Worm (Caenorhabditis elegans) whole organism, mixed stage, embryonic: ENCODE results near the gene pyk-2.

Source experiments
- bed-3 ChIP-seq: fragments of 200-800 bp; sonication (Bioruptor generic); optimal IDR thresholded peaks from 3 replicates; lab custom pipeline; 2018; ENCODE audit warnings: mild to moderate bottlenecking, missing genetic modification characterization, moderate library complexity, missing compliant biosample characterization
- blmp-1 ChIP-seq: fragments of 150-350 bp; optimal IDR thresholded peaks from 2 replicates; lab custom pipeline; 2014; ENCODE audit warnings: missing biosample characterization, missing genetic modification characterization
- ceh-39 ChIP-seq: fragments of 150-350 bp; optimal IDR thresholded peaks from 2 replicates; lab custom pipeline; 2014; ENCODE audit warnings: missing biosample characterization, missing genetic modification characterization
- ceh-43 ChIP-seq: fragments of 200-800 bp; sonication (Bioruptor generic); optimal IDR thresholded peaks from 2 replicates; lab custom pipeline; 2018; ENCODE audit warnings: mild to moderate bottlenecking, missing genetic modification characterization, moderate library complexity, missing compliant biosample characterization
- cnd-1 ChIP-seq: fragments of 200-800 bp; sonication (Bioruptor generic); optimal IDR thresholded peaks from 2 replicates; lab custom pipeline; 2018; ENCODE audit warnings: mild to moderate bottlenecking, missing genetic modification characterization, missing compliant biosample characterization
- drap-1 ChIP-seq: fragments of 200-800 bp; sonication (Bioruptor generic); optimal IDR thresholded peaks from 3 replicates; lab custom pipeline; 2018; ENCODE audit warnings: mild to moderate bottlenecking, missing genetic modification characterization, missing compliant biosample characterization
- elt-1 ChIP-seq: sonication (generic microtip); optimal IDR thresholded peaks from 2 replicates; lab custom pipeline; 2017; ENCODE audit warnings: missing genetic modification characterization, mild to moderate bottlenecking, missing compliant biosample characterization, antibody characterized with exemption, moderate library complexity, borderline replicate concordance; ENCODE audit not compliant: insufficient read depth
- elt-3 ChIP-seq: fragments of 150-350 bp; optimal IDR thresholded peaks from 2 replicates; lab custom pipeline; 2014; ENCODE audit warnings: missing biosample characterization, missing genetic modification characterization
- ham-2 ChIP-seq: fragments of 200-800 bp; sonication (Bioruptor generic); optimal IDR thresholded peaks from 2 replicates; lab custom pipeline; 2018; ENCODE audit warnings: mild to moderate bottlenecking, missing genetic modification characterization, missing compliant biosample characterization
- hlh-1 ChIP-seq: fragments of 150-350 bp; optimal IDR thresholded peaks from 2 replicates; lab custom pipeline; 2014; ENCODE audit warnings: missing biosample characterization, missing genetic modification reagents, missing genetic modification characterization
- lin-13 ChIP-seq: fragments of 150-350 bp; optimal IDR thresholded peaks from 2 replicates; lab custom pipeline; 2014; ENCODE audit warnings: missing biosample characterization, missing genetic modification characterization
- lin-32 ChIP-seq: fragments of 200-800 bp; sonication (Bioruptor generic); optimal IDR thresholded peaks from 2 replicates; lab custom pipeline; 2018; ENCODE audit warnings: mild to moderate bottlenecking, missing genetic modification characterization, missing compliant biosample characterization
- lsy-2 ChIP-seq: fragments of 150-350 bp; optimal IDR thresholded peaks from 2 replicates; lab custom pipeline; 2014; ENCODE audit warnings: missing biosample characterization, missing genetic modification characterization
- mab-5 ChIP-seq: fragments of 150-350 bp; optimal IDR thresholded peaks from 2 replicates; lab custom pipeline; 2014; ENCODE audit warnings: missing biosample characterization, missing genetic modification characterization
- mep-1 ChIP-seq: fragments of 150-350 bp; optimal IDR thresholded peaks from 2 replicates; lab custom pipeline; 2017; ENCODE audit warnings: missing biosample characterization, missing genetic modification reagents, missing genetic modification characterization, inconsistent platforms
- mls-2 ChIP-seq: sonication (generic microtip); optimal IDR thresholded peaks from 2 replicates; lab custom pipeline; 2016; ENCODE audit warnings: mild to moderate bottlenecking, missing genetic modification characterization, moderate library complexity, missing compliant biosample characterization
- nhr-237 ChIP-seq: fragments of 150-350 bp; optimal IDR thresholded peaks from 2 replicates; lab custom pipeline; 2014; ENCODE audit warnings: missing biosample characterization, missing genetic modification characterization
- nhr-28 ChIP-seq: fragments of 150-350 bp; optimal IDR thresholded peaks from 2 replicates; lab custom pipeline; 2014; ENCODE audit warnings: missing biosample characterization, missing genetic modification characterization
- nhr-76 ChIP-seq: sonication (generic microtip); optimal IDR thresholded peaks from 2 replicates; lab custom pipeline; 2017; ENCODE audit warnings: missing biosample characterization, missing genetic modification characterization
- pha-4 ChIP-seq: fragments of 150-350 bp; optimal IDR thresholded peaks from 2 replicates; lab custom pipeline; 2018; ENCODE audit warnings: missing biosample characterization, missing genetic modification reagents, missing genetic modification characterization
- sem-2 ChIP-seq: fragments of 200-800 bp; sonication (Bioruptor generic); optimal IDR thresholded peaks from 2 replicates; lab custom pipeline; 2018; ENCODE audit warnings: mild to moderate bottlenecking, missing genetic modification characterization, missing compliant biosample characterization
- snpc-4 ChIP-seq: fragments of 150-350 bp; optimal IDR thresholded peaks from 2 replicates; lab custom pipeline; 2014; ENCODE audit warnings: missing biosample characterization, missing genetic modification characterization
- sptf-1 ChIP-seq: sonication (generic microtip); optimal IDR thresholded peaks from 2 replicates; lab custom pipeline; 2017; ENCODE audit warnings: mild to moderate bottlenecking, missing genetic modification characterization, moderate library complexity, missing compliant biosample characterization
- tbx-8 ChIP-seq: fragments of 200-800 bp; sonication (Bioruptor generic); optimal IDR thresholded peaks from 2 replicates; lab custom pipeline; 2018; ENCODE audit warnings: mild to moderate bottlenecking, missing genetic modification characterization, moderate library complexity, missing compliant biosample characterization
- unc-120 ChIP-seq: sonication (generic microtip); optimal IDR thresholded peaks from 2 replicates; lab custom pipeline; 2017; ENCODE audit warnings: missing genetic modification characterization, missing compliant biosample characterization; ENCODE audit not compliant: poor library complexity, severe bottlenecking
- unc-39 ChIP-seq: fragments of 150-350 bp; optimal IDR thresholded peaks from 2 replicates; lab custom pipeline; 2014; ENCODE audit warnings: missing biosample characterization, missing genetic modification characterization
- unc-62 ChIP-seq: fragments of 150-350 bp; optimal IDR thresholded peaks from 2 replicates; lab custom pipeline; 2014; ENCODE audit warnings: missing biosample characterization, missing genetic modification reagents, missing genetic modification characterization
- zip-8 ChIP-seq: fragments of 150-350 bp; optimal IDR thresholded peaks from 2 replicates; lab custom pipeline; 2014; ENCODE audit warnings: missing biosample characterization, missing genetic modification characterization
- ztf-11 ChIP-seq: fragments of 150-350 bp; optimal IDR thresholded peaks from 2 replicates; lab custom pipeline; 2014; ENCODE audit warnings: missing biosample characterization, missing genetic modification characterization

The pyk-2 gene

ce11 chrIV:10891993-10892392 lies 17.7 kb upstream of the pyk-2 start, which contains the start of gene srlf-12:
Gene srlf-12 (minus strand): TSS chrIV:10892093.
- no peak for TF ChIP-seq hlh-1
- TF ChIP-seq lsy-2 (tag; lab: Kevin White, UChicago) = no peak
- no peak for TF ChIP-seq nhr-28 (tag; lab: Kevin White, UChicago)
- no peak for TF ChIP-seq nhr-76 (tag; lab: Kevin White, UChicago)
- no peak for TF ChIP-seq mep-1 (tag; lab: Kevin White, UChicago)
- no peak for TF ChIP-seq ceh-39 (tag; lab: Kevin White, UChicago)
- no peak for TF ChIP-seq unc-39
- TF ChIP-seq elt-3 (tag; lab: Kevin White, UChicago) = no peak
- TF ChIP-seq mls-2 (tag; lab: Kevin White, UChicago) = no peak
- no peak for TF ChIP-seq zip-8 (tag; lab: Kevin White, UChicago)
- TF ChIP-seq ham-2 = no peak
- no peak for TF ChIP-seq blmp-1
- TF ChIP-seq cnd-1 = no peak
- TF ChIP-seq tbx-8 (GFP tag; lab: Kevin White, UChicago) = no peak
- TF ChIP-seq bed-3 (GFP tag; lab: Kevin White, UChicago) = no peak
- no peak for TF ChIP-seq lin-13 (tag; lab: Kevin White, UChicago)

- TF ChIP-seq nhr-28 (tag; lab: Kevin White, UChicago) (no peak), unc-62 (no peak), bed-3 (GFP tag; lab: Kevin White, UChicago) (no peak), ztf-11 (tag; lab: Kevin White, UChicago) (no peak), lin-13 (tag; lab: Kevin White, UChicago) (no peak)
- TF ChIP-seq, all 35 proteins: peak for 0
Measured at ce11 chrIV:10894255-10894654, 15.5 kb upstream of the pyk-2 start, which contains the start of gene srlf-14. Gene srlf-14 (minus strand): TSS chrIV:10894355.

- TF ChIP-seq cnd-1 (no peak), ceh-43 (no peak), mab-5 (tag; lab: Kevin White, UChicago) (no peak), pha-4 (tag; lab: Kevin White, UChicago) (no peak), nhr-28 (tag; lab: Kevin White, UChicago) (no peak), nhr-237 (tag; lab: Kevin White, UChicago) (no peak), sem-2 (GFP tag; lab: Kevin White, UChicago) (no peak), unc-120 (no peak), ham-2 (no peak), nhr-76 (tag; lab: Kevin White, UChicago) (no peak), sptf-1 (tag; lab: Kevin White, UChicago) (no peak), lin-32 (GFP tag; lab: Kevin White, UChicago) (no peak), hlh-1 (no peak), elt-1 (tag; lab: Kevin White, UChicago) (no peak)
Measured at ce11 chrIV:10896512-10896911, 13.2 kb upstream of the pyk-2 start, which contains the start of gene srlf-13. Gene srlf-13 (minus strand): TSS chrIV:10896612.

ce11 chrIV:10898160-10898559 lies 11.6 kb upstream of the pyk-2 start:
- no peak for TF ChIP-seq pha-4 (tag; lab: Kevin White, UChicago)
- no peak for TF ChIP-seq mls-2 (tag; lab: Kevin White, UChicago)
- no peak for TF ChIP-seq blmp-1
- TF ChIP-seq hlh-1 = no peak
- TF ChIP-seq mab-5 (tag; lab: Kevin White, UChicago) = no peak
- TF ChIP-seq ceh-39 (tag; lab: Kevin White, UChicago) = no peak
- no peak for TF ChIP-seq nhr-28 (tag; lab: Kevin White, UChicago)
- no peak for TF ChIP-seq drap-1
- no peak for TF ChIP-seq bed-3 (GFP tag; lab: Kevin White, UChicago)
- TF ChIP-seq snpc-4 (tag; lab: Kevin White, UChicago) = no peak
- no peak for TF ChIP-seq elt-3 (tag; lab: Kevin White, UChicago)
- TF ChIP-seq zip-8 (tag; lab: Kevin White, UChicago) = no peak
- no peak for TF ChIP-seq cnd-1
- no peak for TF ChIP-seq elt-1 (tag; lab: Kevin White, UChicago)
- TF ChIP-seq lin-13 (tag; lab: Kevin White, UChicago) = no peak

- TF ChIP-seq ztf-11 (tag; lab: Kevin White, UChicago) (no peak), sptf-1 (tag; lab: Kevin White, UChicago) (no peak), lin-32 (GFP tag; lab: Kevin White, UChicago) (no peak), ceh-39 (tag; lab: Kevin White, UChicago) (no peak), nhr-28 (tag; lab: Kevin White, UChicago) (no peak), nhr-76 (tag; lab: Kevin White, UChicago) (no peak), mab-5 (tag; lab: Kevin White, UChicago) (no peak), elt-1 (tag; lab: Kevin White, UChicago) (no peak), lin-13 (tag; lab: Kevin White, UChicago) (no peak), nhr-237 (tag; lab: Kevin White, UChicago) (no peak), mep-1 (tag; lab: Kevin White, UChicago) (no peak), mls-2 (tag; lab: Kevin White, UChicago) (no peak)
Measured at ce11 chrIV:10899091-10899490, 10.6 kb upstream of the pyk-2 start, which contains the start of the genes F13E9.9 and F13E9.19. Gene F13E9.9 (minus strand): TSS chrIV:10899191. Gene F13E9.19 (plus strand): TSS chrIV:10899406.
